Worm (Caenorhabditis elegans) whole organism, early embryonic: ENCODE data around the gene C47E8.3.

Experiments used
- B0310.2 ChIP-seq: sonication (generic microtip); optimal IDR thresholded peaks from 2 replicates; lab custom pipeline; 2016; ENCODE audit warnings: mild to moderate bottlenecking, missing genetic modification characterization, missing compliant biosample characterization
- F13C5.2 ChIP-seq: sonication (generic microtip); optimal IDR thresholded peaks from 2 replicates; lab custom pipeline; 2017; ENCODE audit warnings: mild to moderate bottlenecking, missing genetic modification characterization, inconsistent platforms, missing compliant biosample characterization
- aly-1 ChIP-seq: sonication (generic microtip); optimal IDR thresholded peaks from 2 replicates; lab custom pipeline; 2016; ENCODE audit warnings: missing genetic modification characterization, missing compliant biosample characterization
- ama-1 ChIP-seq: fragments of 150-350 bp; optimal IDR thresholded peaks from 2 replicates; lab custom pipeline; 2014
- ceh-13 ChIP-seq: fragments of 200-800 bp; sonication (Bioruptor generic); optimal IDR thresholded peaks from 2 replicates; lab custom pipeline; 2018; ENCODE audit warnings: mild to moderate bottlenecking, missing genetic modification characterization, missing compliant biosample characterization
- ceh-36 ChIP-seq: sonication (generic microtip); optimal IDR thresholded peaks from 2 replicates; lab custom pipeline; 2016; ENCODE audit warnings: missing genetic modification characterization, inconsistent platforms, missing compliant biosample characterization
- ets-7 ChIP-seq: sonication (generic microtip); optimal IDR thresholded peaks from 2 replicates; lab custom pipeline; 2016; ENCODE audit warnings: missing genotype, missing genetic modification characterization, missing compliant biosample characterization
- flt-1 ChIP-seq: fragments of 200-800 bp; sonication (Bioruptor generic); IDR thresholded peaks from 2 replicates; pipeline ENCODE4 v1.3.6; 2022; ENCODE audit warnings: missing genetic modification characterization, missing compliant biosample characterization
- hmbx-1 ChIP-seq: sonication (generic microtip); optimal IDR thresholded peaks from 2 replicates; lab custom pipeline; 2016; ENCODE audit warnings: mild to moderate bottlenecking, missing genetic modification characterization, missing compliant biosample characterization
- hmg-4 ChIP-seq: fragments of 200-800 bp; sonication (Bioruptor generic); optimal IDR thresholded peaks from 2 replicates; lab custom pipeline; 2018; ENCODE audit warnings: mild to moderate bottlenecking, missing genetic modification characterization, missing compliant biosample characterization
- hnd-1 ChIP-seq: sonication (generic microtip); optimal IDR thresholded peaks from 2 replicates; lab custom pipeline; 2016; ENCODE audit warnings: missing genetic modification characterization, missing compliant biosample characterization
- pes-1 ChIP-seq: fragments of 200-800 bp; sonication (Bioruptor generic); IDR thresholded peaks from 2 replicates; pipeline ENCODE4 v1.3.6; 2022; ENCODE audit warnings: missing genetic modification reagents, missing genetic modification characterization, missing compliant biosample characterization
- scrt-1 ChIP-seq: fragments of 200-800 bp; sonication (Bioruptor generic); IDR thresholded peaks from 2 replicates; pipeline ENCODE4 v1.3.6; 2022; ENCODE audit warnings: missing genetic modification characterization, missing compliant biosample characterization
- sea-1 ChIP-seq: fragments of 200-800 bp; sonication (Bioruptor generic); conservative IDR thresholded peaks from 2 replicates; pipeline ENCODE4 v1.3.6; 2022; ENCODE audit warnings: missing genetic modification characterization, missing compliant biosample characterization
- tbx-11 ChIP-seq: fragments of 200-800 bp; sonication (Bioruptor generic); IDR thresholded peaks from 2 replicates; pipeline ENCODE4 v1.3.6; 2022; ENCODE audit warnings: missing genetic modification characterization, missing compliant biosample characterization
- tbx-37 ChIP-seq: fragments of 200-800 bp; sonication (Bioruptor generic); conservative IDR thresholded peaks from 2 replicates; pipeline ENCODE4 v1.3.6; 2022; ENCODE audit warnings: missing genetic modification reagents, missing genetic modification characterization, missing compliant biosample characterization
- tra-4 ChIP-seq: sonication (generic microtip); optimal IDR thresholded peaks from 2 replicates; lab custom pipeline; 2017; ENCODE audit warnings: missing genetic modification characterization, missing compliant biosample characterization

Gene C47E8.3

ce11 chrV:14645817-14646789 lies 34.0 kb upstream of the C47E8.3 start, which contains the start of the genes rfc-1 and pmp-3:
Gene rfc-1 (minus strand): TSS chrV:14645979.
Gene pmp-3 (plus strand): TSS chrV:14646739.
- TF ChIP-seq hmg-4 (GFP tag; lab: Kevin White, UChicago) (peak; percentile 36), flt-1 (GFP tag; lab: Robert Waterston, UW) (0 out of 2 replicates have a peak, but pooled peaks have one; percentile 25), pes-1 (GFP tag; lab: Robert Waterston, UW) (no peak)

- TF ChIP-seq ama-1 (lab: Kevin White, UChicago), result no peak
- TF ChIP-seq tra-4 (tag; lab: Kevin White, UChicago), result no peak
- TF ChIP-seq hmbx-1 (tag; lab: Kevin White, UChicago), result no peak
- TF ChIP-seq tbx-11, result no peak
- no peak for TF ChIP-seq tbx-37 (GFP tag; lab: Robert Waterston, UW)
These were observed 31.3 kb upstream of the C47E8.3 start for ce11 chrV:14648825-14649224.

ce11 chrV:14649929-14650328 lies 30.2 kb upstream of the C47E8.3 start:
- TF ChIP-seq F13C5.2 (tag; lab: Kevin White, UChicago) (no peak), hmg-4 (GFP tag; lab: Kevin White, UChicago) (no peak), ceh-13 (GFP tag; lab: Kevin White, UChicago) (no peak), flt-1 (GFP tag; lab: Robert Waterston, UW) (no peak), pes-1 (GFP tag; lab: Robert Waterston, UW) (no peak), tra-4 (tag; lab: Kevin White, UChicago) (no peak), scrt-1 (GFP tag; lab: Robert Waterston, UW) (no peak), hnd-1 (tag; lab: Kevin White, UChicago) (no peak), ceh-36 (tag; lab: Kevin White, UChicago) (no peak), hmbx-1 (tag; lab: Kevin White, UChicago) (no peak), ets-7 (tag; lab: Kevin White, UChicago) (no peak), sea-1 (no peak)

- TF ChIP-seq ceh-13 (GFP tag; lab: Kevin White, UChicago) (no peak), sea-1 (no peak), tbx-37 (GFP tag; lab: Robert Waterston, UW) (no peak), hmbx-1 (tag; lab: Kevin White, UChicago) (no peak), B0310.2 (tag; lab: Kevin White, UChicago) (no peak), tra-4 (tag; lab: Kevin White, UChicago) (no peak), flt-1 (GFP tag; lab: Robert Waterston, UW) (no peak), tbx-11 (no peak), aly-1 (tag; lab: Kevin White, UChicago) (no peak), hmg-4 (GFP tag; lab: Kevin White, UChicago) (no peak), scrt-1 (GFP tag; lab: Robert Waterston, UW) (no peak), ets-7 (tag; lab: Kevin White, UChicago) (no peak), pes-1 (GFP tag; lab: Robert Waterston, UW) (no peak), ama-1 (lab: Kevin White, UChicago) (no peak), ceh-36 (tag; lab: Kevin White, UChicago) (no peak), F13C5.2 (tag; lab: Kevin White, UChicago) (no peak), hnd-1 (tag; lab: Kevin White, UChicago) (no peak)
These were observed 29.5 kb upstream of the C47E8.3 start for ce11 chrV:14650631-14651030.

- TF ChIP-seq tbx-37 (GFP tag; lab: Robert Waterston, UW), result no peak
- no peak for TF ChIP-seq hmg-4 (GFP tag; lab: Kevin White, UChicago)
- TF ChIP-seq ama-1 (lab: Kevin White, UChicago), result no peak
- no peak for TF ChIP-seq ets-7 (tag; lab: Kevin White, UChicago)
- no peak for TF ChIP-seq tbx-11
- no peak for TF ChIP-seq sea-1
- TF ChIP-seq F13C5.2 (tag; lab: Kevin White, UChicago), result no peak
- no peak for TF ChIP-seq B0310.2 (tag; lab: Kevin White, UChicago)
- no peak for TF ChIP-seq hmbx-1 (tag; lab: Kevin White, UChicago)
- TF ChIP-seq scrt-1 (GFP tag; lab: Robert Waterston, UW), result no peak
- TF ChIP-seq ceh-36 (tag; lab: Kevin White, UChicago), result no peak
- TF ChIP-seq aly-1 (tag; lab: Kevin White, UChicago), result no peak
- TF ChIP-seq tra-4 (tag; lab: Kevin White, UChicago), result no peak
- TF ChIP-seq pes-1 (GFP tag; lab: Robert Waterston, UW), result no peak
- TF ChIP-seq flt-1 (GFP tag; lab: Robert Waterston, UW), result no peak
- TF ChIP-seq ceh-13 (GFP tag; lab: Kevin White, UChicago), result no peak
- no peak for TF ChIP-seq hnd-1 (tag; lab: Kevin White, UChicago)
These were observed 24.4 kb upstream of the C47E8.3 start for ce11 chrV:14655689-14656088.

- TF ChIP-seq sea-1, result no peak
- no peak for TF ChIP-seq aly-1 (tag; lab: Kevin White, UChicago)
- TF ChIP-seq hmg-4 (GFP tag; lab: Kevin White, UChicago), result no peak
- no peak for TF ChIP-seq scrt-1 (GFP tag; lab: Robert Waterston, UW)
- no peak for TF ChIP-seq pes-1 (GFP tag; lab: Robert Waterston, UW)
- TF ChIP-seq tra-4 (tag; lab: Kevin White, UChicago), result no peak
- no peak for TF ChIP-seq tbx-11
- no peak for TF ChIP-seq ceh-36 (tag; lab: Kevin White, UChicago)
- TF ChIP-seq ama-1 (lab: Kevin White, UChicago), result no peak
- no peak for TF ChIP-seq flt-1 (GFP tag; lab: Robert Waterston, UW)
- no peak for TF ChIP-seq B0310.2 (tag; lab: Kevin White, UChicago)
- TF ChIP-seq tbx-37 (GFP tag; lab: Robert Waterston, UW), result no peak
- no peak for TF ChIP-seq F13C5.2 (tag; lab: Kevin White, UChicago)
- TF ChIP-seq hnd-1 (tag; lab: Kevin White, UChicago), result no peak
- no peak for TF ChIP-seq ets-7 (tag; lab: Kevin White, UChicago)
- no peak for TF ChIP-seq ceh-13 (GFP tag; lab: Kevin White, UChicago)
- no peak for TF ChIP-seq hmbx-1 (tag; lab: Kevin White, UChicago)
These were observed 23.1 kb upstream of the C47E8.3 start for ce11 chrV:14656970-14657369.
